Fruit fly (Drosophila melanogaster) whole organism, embryonic: ENCODE results near the gene wam.
A peak's percentile ranks its signal among the peaks of the same experiment; 100 is the strongest.

Experiments used
- Atf6 ChIP-seq: fragments of 200-800 bp; sonication (Bioruptor generic); IDR thresholded peaks from 2 replicates; pipeline ENCODE4 v1.3.6; 2022; ENCODE audit warnings: missing biosample characterization, missing genetic modification characterization
- CG10274 ChIP-seq: fragments of 200-800 bp; sonication (Bioruptor generic); optimal IDR thresholded peaks from 3 replicates; lab custom pipeline; 2017; ENCODE audit warnings: missing biosample characterization, mild to moderate bottlenecking, missing genetic modification characterization
- CG11085 ChIP-seq: fragments of 200-800 bp; sonication (Bioruptor generic); IDR thresholded peaks from 2 replicates; pipeline ENCODE4 v1.3.6; 2022; ENCODE audit warnings: missing biosample characterization, missing genetic modification characterization
- CG12942 ChIP-seq: fragments of 200-800 bp; sonication (Bioruptor generic); optimal IDR thresholded peaks from 3 replicates; lab custom pipeline; 2016; ENCODE audit warnings: missing biosample characterization, missing genetic modification characterization
- CG13624 ChIP-seq: fragments of 200-800 bp; sonication (Bioruptor generic); optimal IDR thresholded peaks from 2 replicates; lab custom pipeline; 2016; ENCODE audit warnings: missing biosample characterization, missing genetic modification characterization
- CG17359 ChIP-seq: fragments of 200-800 bp; sonication (Bioruptor generic); optimal IDR thresholded peaks from 3 replicates; lab custom pipeline; 2018; ENCODE audit warnings: missing biosample characterization, mild to moderate bottlenecking, missing genetic modification characterization, moderate library complexity
- CG18599 ChIP-seq: fragments of 200-800 bp; sonication (Bioruptor generic); optimal IDR thresholded peaks from 3 replicates; lab custom pipeline; 2017; ENCODE audit warnings: missing biosample characterization, missing genetic modification characterization, mild to moderate bottlenecking, moderate library complexity, missing genetic modification reagents
- CG18619 ChIP-seq: fragments of 200-800 bp; sonication (Bioruptor generic); optimal IDR thresholded peaks from 3 replicates; lab custom pipeline; 2017; ENCODE audit warnings: missing biosample characterization, mild to moderate bottlenecking, missing genetic modification characterization
- CG30020 ChIP-seq: fragments of 200-800 bp; optimal IDR thresholded peaks from 2 replicates; lab custom pipeline; 2019; ENCODE audit warnings: missing biosample characterization, mild to moderate bottlenecking, missing genetic modification characterization, moderate library complexity
- CG32532 ChIP-seq: fragments of 200-800 bp; sonication (Bioruptor generic); IDR thresholded peaks from 2 replicates; pipeline ENCODE4 v1.3.6; 2022; ENCODE audit warnings: missing biosample characterization, missing genetic modification characterization
- CG3281 ChIP-seq: fragments of 200-800 bp; sonication (Bioruptor generic); optimal IDR thresholded peaks from 3 replicates; lab custom pipeline; 2017; ENCODE audit warnings: missing biosample characterization, mild to moderate bottlenecking, missing genetic modification characterization
- CG7745 ChIP-seq: fragments of 200-800 bp; sonication (Bioruptor generic); optimal IDR thresholded peaks from 2 replicates; lab custom pipeline; 2018; ENCODE audit warnings: missing biosample characterization, mild to moderate bottlenecking, missing genetic modification characterization, moderate library complexity
- CG7839 ChIP-seq: fragments of 200-800 bp; sonication (Bioruptor generic); optimal IDR thresholded peaks from 3 replicates; lab custom pipeline; 2018; ENCODE audit warnings: missing biosample characterization, mild to moderate bottlenecking, missing genetic modification characterization, moderate library complexity
- CG8290 ChIP-seq, 3 experiments: fragments of 200-800 bp; sonication (Bioruptor generic); optimal IDR thresholded peaks; 2 replicates each; lab custom pipeline; 2016 to 2019; ENCODE audit warnings: missing biosample characterization in 3 of 3, missing genetic modification characterization in 3 of 3, mild to moderate bottlenecking in 2 of 3, moderate library complexity in 1 of 3
- CG8359 ChIP-seq: fragments of 200-800 bp; sonication (Bioruptor generic); optimal IDR thresholded peaks from 2 replicates; lab custom pipeline; 2017; ENCODE audit warnings: missing biosample characterization, mild to moderate bottlenecking, missing genetic modification characterization, borderline replicate concordance
- D19B ChIP-seq: fragments of 200-800 bp; sonication (Bioruptor generic); optimal IDR thresholded peaks from 2 replicates; lab custom pipeline; 2017; ENCODE audit warnings: missing biosample characterization, mild to moderate bottlenecking, missing genetic modification characterization
- Dek ChIP-seq: fragments of 200-800 bp; sonication (Bioruptor generic); optimal IDR thresholded peaks from 3 replicates; lab custom pipeline; 2019; ENCODE audit warnings: missing biosample characterization, mild to moderate bottlenecking, missing genetic modification characterization, moderate library complexity
- Dip3 ChIP-seq: fragments of 200-800 bp; sonication (Bioruptor generic); optimal IDR thresholded peaks from 3 replicates; lab custom pipeline; 2016; ENCODE audit warnings: missing biosample characterization, missing genetic modification characterization
- Fer2 ChIP-seq: fragments of 200-800 bp; sonication (Bioruptor generic); optimal IDR thresholded peaks from 2 replicates; lab custom pipeline; 2018; ENCODE audit warnings: missing biosample characterization, mild to moderate bottlenecking, missing genetic modification characterization, moderate library complexity
- GATAe ChIP-seq: fragments of 200-800 bp; sonication (Bioruptor generic); conservative IDR thresholded peaks from 2 replicates; pipeline ENCODE4 v1.3.6; 2022; ENCODE audit warnings: missing biosample characterization, missing genetic modification characterization
- H15 ChIP-seq: fragments of 200-800 bp; sonication (Bioruptor generic); IDR thresholded peaks from 3 replicates; pipeline ENCODE4 v1.3.6; 2022; ENCODE audit warnings: missing biosample characterization, missing genetic modification characterization
- HLH54F ChIP-seq: fragments of 200-800 bp; sonication (Bioruptor generic); optimal IDR thresholded peaks from 3 replicates; lab custom pipeline; 2016; ENCODE audit warnings: missing biosample characterization, missing genetic modification characterization
- Hmr ChIP-seq: fragments of 200-800 bp; sonication (Bioruptor generic); optimal IDR thresholded peaks from 3 replicates; lab custom pipeline; 2017; ENCODE audit warnings: mild to moderate bottlenecking, missing biosample characterization, missing genetic modification reagents, missing genetic modification characterization
- MESR4 ChIP-seq: fragments of 200-800 bp; sonication (Bioruptor generic); optimal IDR thresholded peaks from 2 replicates; lab custom pipeline; 2018; ENCODE audit warnings: missing biosample characterization, mild to moderate bottlenecking, missing genetic modification characterization, moderate library complexity
- Meics ChIP-seq: fragments of 200-800 bp; sonication (Bioruptor generic); optimal IDR thresholded peaks from 2 replicates; lab custom pipeline; 2017; ENCODE audit warnings: missing biosample characterization, mild to moderate bottlenecking, missing genetic modification characterization
- bcd ChIP-seq: fragments of 200-800 bp; sonication (Bioruptor generic); optimal IDR thresholded peaks from 2 replicates; lab custom pipeline; 2017; ENCODE audit warnings: missing biosample characterization, mild to moderate bottlenecking, missing genetic modification characterization
- crp ChIP-seq, 2 experiments: fragments of 200-800 bp; sonication (Bioruptor generic); optimal IDR thresholded peaks; 2 replicates in 1 of 2; 3 replicates in 1 of 2; lab custom pipeline; 2017; ENCODE audit warnings: missing biosample characterization in 2 of 2, missing genetic modification characterization in 2 of 2, mild to moderate bottlenecking in 1 of 2, moderate library complexity in 1 of 2
- dm ChIP-seq: fragments of 200-800 bp; sonication (Bioruptor generic); optimal IDR thresholded peaks from 3 replicates; lab custom pipeline; 2016; ENCODE audit warnings: missing biosample characterization, missing genetic modification characterization
- exex ChIP-seq: fragments of 200-800 bp; sonication (Bioruptor generic); optimal IDR thresholded peaks from 4 replicates; lab custom pipeline; 2018; ENCODE audit warnings: missing biosample characterization, mild to moderate bottlenecking, missing genetic modification characterization, moderate library complexity
- fd3F ChIP-seq: fragments of 200-800 bp; sonication (Bioruptor generic); optimal IDR thresholded peaks from 2 replicates; lab custom pipeline; 2018; ENCODE audit warnings: missing biosample characterization, mild to moderate bottlenecking, missing genetic modification characterization, moderate library complexity
- gce ChIP-seq: fragments of 200-800 bp; sonication (Bioruptor generic); IDR thresholded peaks from 3 replicates; pipeline ENCODE4 v1.3.6; 2022; ENCODE audit warnings: missing biosample characterization, missing genetic modification characterization
- gcm2 ChIP-seq: fragments of 200-800 bp; sonication (Bioruptor generic); optimal IDR thresholded peaks from 2 replicates; lab custom pipeline; 2016; ENCODE audit warnings: missing biosample characterization, missing genetic modification characterization
- gem ChIP-seq: fragments of 200-800 bp; sonication (Bioruptor generic); optimal IDR thresholded peaks from 2 replicates; lab custom pipeline; 2019; ENCODE audit warnings: missing biosample characterization, mild to moderate bottlenecking, missing genetic modification characterization, moderate library complexity
- grau ChIP-seq: fragments of 200-800 bp; optimal IDR thresholded peaks from 3 replicates; lab custom pipeline; 2019; ENCODE audit warnings: missing biosample characterization, mild to moderate bottlenecking, missing genetic modification characterization, moderate library complexity
- lab ChIP-seq: fragments of 200-800 bp; sonication (Bioruptor generic); optimal IDR thresholded peaks from 3 replicates; lab custom pipeline; 2017; ENCODE audit warnings: missing biosample characterization, missing genetic modification characterization, mild to moderate bottlenecking, moderate library complexity, missing genetic modification reagents
- lilli ChIP-seq: fragments of 200-800 bp; sonication (Bioruptor generic); optimal IDR thresholded peaks from 3 replicates; lab custom pipeline; 2016; ENCODE audit warnings: missing biosample characterization, missing genetic modification characterization
- mam ChIP-seq: fragments of 200-800 bp; sonication (Bioruptor generic); optimal IDR thresholded peaks from 3 replicates; lab custom pipeline; 2016; ENCODE audit warnings: missing biosample characterization, missing genetic modification characterization
- mirr ChIP-seq: fragments of 200-800 bp; sonication (Bioruptor generic); optimal IDR thresholded peaks from 3 replicates; lab custom pipeline; 2018; ENCODE audit warnings: missing biosample characterization, mild to moderate bottlenecking, missing genetic modification characterization
- onecut ChIP-seq: fragments of 200-800 bp; sonication (Bioruptor generic); IDR thresholded peaks from 2 replicates; pipeline ENCODE4 v1.3.6; 2022; ENCODE audit warnings: missing biosample characterization, missing genetic modification characterization
- pnt ChIP-seq: fragments of 200-800 bp; sonication (Bioruptor generic); optimal IDR thresholded peaks from 3 replicates; lab custom pipeline; 2016; ENCODE audit warnings: missing biosample characterization, missing genetic modification characterization
- pzg ChIP-seq: fragments of 200-800 bp; sonication (Bioruptor generic); optimal IDR thresholded peaks from 3 replicates; lab custom pipeline; 2018; ENCODE audit warnings: missing biosample characterization, mild to moderate bottlenecking, missing genetic modification characterization, moderate library complexity
- row ChIP-seq: fragments of 200-800 bp; sonication (Bioruptor generic); IDR thresholded peaks from 3 replicates; pipeline ENCODE4 v1.3.6; 2022; ENCODE audit warnings: missing biosample characterization, missing genetic modification characterization
- sd ChIP-seq: fragments of 200-800 bp; sonication (Bioruptor generic); optimal IDR thresholded peaks from 3 replicates; lab custom pipeline; 2018; ENCODE audit warnings: missing biosample characterization, mild to moderate bottlenecking, missing genetic modification characterization, moderate library complexity
- sens ChIP-seq: fragments of 200-800 bp; sonication (Bioruptor generic); peaks from one replicate; lab custom pipeline; 2016; ENCODE audit warnings: missing biosample characterization, missing genetic modification characterization
- slbo ChIP-seq: fragments of 200-800 bp; sonication (Bioruptor generic); IDR thresholded peaks from 2 replicates; pipeline ENCODE4 v1.3.6; 2022; ENCODE audit warnings: missing biosample characterization, missing genetic modification characterization
- so ChIP-seq: fragments of 200-800 bp; sonication (Bioruptor generic); IDR thresholded peaks from 3 replicates; pipeline ENCODE4 v1.3.6; 2022; ENCODE audit warnings: missing biosample characterization, missing genetic modification characterization
- stc ChIP-seq: fragments of 200-800 bp; sonication (Bioruptor generic); IDR thresholded peaks from 2 replicates; pipeline ENCODE4 v1.3.6; 2022; ENCODE audit warnings: missing biosample characterization, missing genetic modification characterization
- zfh2 ChIP-seq: fragments of 200-800 bp; sonication (Bioruptor generic); optimal IDR thresholded peaks from 2 replicates; lab custom pipeline; 2016; ENCODE audit warnings: missing biosample characterization, missing genetic modification characterization

wam gene

dm6 chr3R:23287951-23288350 lies at the start of gene wam:
TSS of gene wam (minus strand) at chr3R:23288051.
- TF ChIP-seq gce (GFP tag; lab: Robert Waterston, UW) (no peak), GATAe (no peak), row (GFP tag; lab: Robert Waterston, UW) (no peak), H15 (GFP tag; lab: Robert Waterston, UW) (no peak), CG8359 (GFP tag; lab: Kevin White, UChicago) (no peak), crp (GFP tag; optimal IDR thresholded peaks at IDR 0.05; lab: Kevin White, UChicago) (no peak), Dek (tag; lab: Kevin White, UChicago) (no peak), Fer2 (no peak), CG17359 (tag; lab: Kevin White, UChicago) (no peak), pzg (GFP tag; lab: Kevin White, UChicago) (no peak), CG11085 (GFP tag; lab: Robert Waterston, UW) (no peak), CG12942 (GFP tag; lab: Kevin White, UChicago) (no peak), CG30020 (no peak), bcd (GFP tag; lab: Kevin White, UChicago) (no peak), gcm2 (no peak), onecut (GFP tag; lab: Robert Waterston, UW) (no peak), stc (GFP tag; lab: Robert Waterston, UW) (no peak), so (no peak), fd3F (GFP tag; lab: Kevin White, UChicago) (no peak)

- TF ChIP-seq Hmr (GFP tag; lab: Kevin White, UChicago) (peak; percentile 38), CG7745 (tag; lab: Kevin White, UChicago) (no peak), D19B (GFP tag; lab: Kevin White, UChicago) (peak; percentile 14), dm (GFP tag; lab: Kevin White, UChicago) (no peak), sens (GFP tag; lab: Kevin White, UChicago) (peak; percentile 41), Dip3 (GFP tag; lab: Kevin White, UChicago) (peak; percentile 49), CG18619 (GFP tag; lab: Kevin White, UChicago) (peak; percentile 22), slbo (GFP tag; lab: Robert Waterston, UW) (peak; percentile 45; the same call in 1 of the 2 replicates), grau (tag; lab: Kevin White, UChicago) (peak; percentile 26), Meics (GFP tag; lab: Kevin White, UChicago) (peak; percentile 8), exex (tag; lab: Kevin White, UChicago) (peak; percentile 75), HLH54F (peak; percentile 25), mirr (GFP tag; lab: Kevin White, UChicago) (peak; percentile 53), row (GFP tag; lab: Robert Waterston, UW) (peak; percentile 44; the same call in 2 of the 3 replicates), MESR4 (no peak), lab (GFP tag; lab: Kevin White, UChicago) (peak; percentile 43), gem (tag; lab: Kevin White, UChicago) (peak; percentile 37), mam (GFP tag; lab: Kevin White, UChicago) (peak; percentile 25), Dek (tag; lab: Kevin White, UChicago) (no peak), pnt (GFP tag; lab: Kevin White, UChicago) (no peak), CG32532 (GFP tag; lab: Robert Waterston, UW) (0 out of 2 replicates have a peak, but pooled peaks have one; percentile 27), CG13624 (GFP tag; lab: Kevin White, UChicago) (peak; percentile 50), CG10274 (GFP tag; lab: Kevin White, UChicago) (peak; percentile 95), CG3281 (peak; percentile 13), Atf6 (GFP tag; lab: Robert Waterston, UW) (peak; percentile 46), CG8290 (GFP tag; optimal IDR thresholded peaks at IDR 0.05; lab: Kevin White, UChicago) (no peak), CG8290 (tag; optimal IDR thresholded peaks at IDR 0.05; lab: Kevin White, UChicago) (peak in 1 of 2 experiments; percentile 18), CG18599 (GFP tag; lab: Kevin White, UChicago) (peak; percentile 65), sd (tag; lab: Kevin White, UChicago) (no peak), CG7839 (tag; lab: Kevin White, UChicago) (peak; percentile 23), lilli (GFP tag; lab: Kevin White, UChicago) (peak; percentile 45), zfh2 (GFP tag; lab: Kevin White, UChicago) (peak; percentile 52)
Measured at dm6 chr3R:23337183-23337825, 49.5 kb upstream of the wam start.
